ENCODE assay signal across 2 fruit fly cellular contexts in genomic region chrX:16216830-16217517, dm6.
A peak's percentile ranks its signal among the peaks of the same experiment; 100 is the strongest.
TF ChIP-seq lines count a peak whose summit lies in the region.

No protein-coding gene starts in this region.

TF ChIP-seq in whole organism, adult, 20 proteins besides CTCF, POLR2A, EP300 and RAD21 (continued from another document):
- TF ChIP-seq Mnt (GFP tag; optimal IDR thresholded peaks at IDR 0.05; lab: Kevin White, UChicago), result no peak
- TF ChIP-seq toe (GFP tag; optimal IDR thresholded peaks at IDR 0.05; lab: Kevin White, UChicago), result no peak

TF ChIP-seq in whole organism, embryonic, 481 proteins besides CTCF, POLR2A, EP300 and RAD21 (continued from another document and continues in another):
- TF ChIP-seq shn (GFP tag; optimal IDR thresholded peaks at IDR 0.05; lab: Kevin White, UChicago) (no peak), nerfin-2 (GFP tag; IDR thresholded peaks at IDR 0.05; lab: Robert Waterston, UW; ENCODE audit: partially characterized antibody) (0 out of 2 replicates have a peak, but pooled peaks have one; percentile 38), otp (GFP tag; IDR thresholded peaks at IDR 0.05; lab: Robert Waterston, UW) (no peak), hbn (GFP tag; IDR thresholded peaks at IDR 0.05; lab: Robert Waterston, UW; ENCODE audit: partially characterized antibody) (peak; percentile 45; the same call in 1 of the 2 replicates), ind (GFP tag; optimal IDR thresholded peaks at IDR 0.05; lab: Kevin White, UChicago) (no peak), ham (GFP tag; IDR thresholded peaks at IDR 0.05; lab: Robert Waterston, UW) (no peak), CG31388 (GFP tag; optimal IDR thresholded peaks at IDR 0.05; lab: Kevin White, UChicago) (no peak), CG11695 (GFP tag; IDR thresholded peaks at IDR 0.05; lab: Robert Waterston, UW) (no peak), Hr39 (optimal IDR thresholded peaks at IDR 0.05; lab: Kevin White, UChicago) (peak; percentile 76), CG10321 (GFP tag; IDR thresholded peaks at IDR 0.05; lab: Robert Waterston, UW) (peak; percentile 93), Doc2 (GFP tag; IDR thresholded peaks at IDR 0.05; lab: Robert Waterston, UW) (no peak), Hmr (GFP tag; optimal IDR thresholded peaks at IDR 0.05; lab: Kevin White, UChicago) (no peak), scrt (GFP tag; optimal IDR thresholded peaks at IDR 0.05; lab: Kevin White, UChicago) (no peak), tna (GFP tag; IDR thresholded peaks at IDR 0.05; lab: Robert Waterston, UW; ENCODE audit: partially characterized antibody) (no peak), Nf-YB (GFP tag; optimal IDR thresholded peaks at IDR 0.05; lab: Kevin White, UChicago) (peak; percentile 98), unc-4 (GFP tag; IDR thresholded peaks at IDR 0.05; lab: Robert Waterston, UW; ENCODE audit: partially characterized antibody) (no peak), CG8478 (optimal IDR thresholded peaks at IDR 0.05; lab: Kevin White, UChicago) (peak; percentile 99), Nf-YA (GFP tag; IDR thresholded peaks at IDR 0.05; lab: Robert Waterston, UW) (peak; percentile 88), zen2 (GFP tag; IDR thresholded peaks at IDR 0.05; lab: Robert Waterston, UW; ENCODE audit: partially characterized antibody) (0 out of 3 replicates have a peak, but pooled peaks have one; percentile 7), Aef1 (GFP tag; IDR thresholded peaks at IDR 0.05; lab: Robert Waterston, UW) (no peak), gcm (GFP tag; optimal IDR thresholded peaks at IDR 0.05; lab: Kevin White, UChicago) (no peak), jumu (GFP tag; optimal IDR thresholded peaks at IDR 0.05; lab: Kevin White, UChicago) (no peak), CG13296 (GFP tag; optimal IDR thresholded peaks at IDR 0.05; lab: Kevin White, UChicago) (no peak), ewg (GFP tag; optimal IDR thresholded peaks at IDR 0.05; lab: Kevin White, UChicago) (peak; percentile 22), rib (GFP tag; IDR thresholded peaks at IDR 0.05; lab: Robert Waterston, UW) (peak; percentile 31; the same call in 1 of the 2 replicates), sima (GFP tag; optimal IDR thresholded peaks at IDR 0.05; lab: Kevin White, UChicago) (no peak), CG34224 (GFP tag; IDR thresholded peaks at IDR 0.05; lab: Robert Waterston, UW; ENCODE audit: partially characterized antibody) (peak; percentile 44; the same call in 2 of the 3 replicates), CG15696 (tag; optimal IDR thresholded peaks at IDR 0.05; lab: Kevin White, UChicago) (no peak), CG8944 (GFP tag; optimal IDR thresholded peaks at IDR 0.05; lab: Kevin White, UChicago) (no peak), so (GFP tag; IDR thresholded peaks at IDR 0.05; lab: Robert Waterston, UW) (no peak), CG32532 (GFP tag; IDR thresholded peaks at IDR 0.05; lab: Robert Waterston, UW) (peak; percentile 60), CoRest (tag; optimal IDR thresholded peaks at IDR 0.05; lab: Kevin White, UChicago) (peak; percentile 17), CG17829 (tag; optimal IDR thresholded peaks at IDR 0.05; lab: Kevin White, UChicago) (no peak), CG18599 (GFP tag; optimal IDR thresholded peaks at IDR 0.05; lab: Kevin White, UChicago) (no peak), CG12155 (GFP tag; optimal IDR thresholded peaks at IDR 0.05; lab: Kevin White, UChicago) (peak; percentile 47), CG6254 (GFP tag; optimal IDR thresholded peaks at IDR 0.05; lab: Kevin White, UChicago) (no peak), Hr51 (GFP tag; optimal IDR thresholded peaks at IDR 0.05; lab: Kevin White, UChicago) (no peak), chn (GFP tag; optimal IDR thresholded peaks at IDR 0.05; lab: Kevin White, UChicago) (peak; percentile 57), stc (GFP tag; IDR thresholded peaks at IDR 0.05; lab: Robert Waterston, UW) (peak; percentile 18; the same call in 1 of the 2 replicates), CG4424 (GFP tag; optimal IDR thresholded peaks at IDR 0.05; lab: Kevin White, UChicago) (no peak), CG15073 (GFP tag; optimal IDR thresholded peaks at IDR 0.05; lab: Kevin White, UChicago) (no peak), D19B (GFP tag; optimal IDR thresholded peaks at IDR 0.05; lab: Kevin White, UChicago) (no peak), gsb-n (tag; optimal IDR thresholded peaks at IDR 0.05; lab: Kevin White, UChicago) (no peak), Eip74EF (GFP tag; optimal IDR thresholded peaks at IDR 0.05; lab: Kevin White, UChicago) (peak in 1 of 2 experiments; percentile 58), Poxn (GFP tag; IDR thresholded peaks at IDR 0.05; lab: Robert Waterston, UW) (no peak), CG18764 (GFP tag; optimal IDR thresholded peaks at IDR 0.05; lab: Kevin White, UChicago) (no peak), CG17328 (GFP tag; IDR thresholded peaks at IDR 0.05; lab: Robert Waterston, UW) (no peak), ken (GFP tag; IDR thresholded peaks at IDR 0.05; lab: Robert Waterston, UW) (no peak), hth (optimal IDR thresholded peaks at IDR 0.05; lab: Kevin White, UChicago) (no peak), B-H1 (GFP tag; IDR thresholded peaks at IDR 0.05; lab: Robert Waterston, UW) (no peak), pnt (GFP tag; optimal IDR thresholded peaks at IDR 0.05; lab: Kevin White, UChicago) (no peak), knrl (GFP tag; IDR thresholded peaks at IDR 0.05; lab: Robert Waterston, UW; ENCODE audit: partially characterized antibody) (peak; percentile 42; the same call in 1 of the 3 replicates), vfl (GFP tag; optimal IDR thresholded peaks at IDR 0.05; lab: Kevin White, UChicago) (no peak), ttk (GFP tag; IDR thresholded peaks at IDR 0.05; lab: Robert Waterston, UW) (no peak), gfzf (GFP tag; optimal IDR thresholded peaks at IDR 0.05; lab: Kevin White, UChicago) (no peak), org-1 (GFP tag; optimal IDR thresholded peaks at IDR 0.05; lab: Kevin White, UChicago) (no peak), mam (GFP tag; optimal IDR thresholded peaks at IDR 0.05; lab: Kevin White, UChicago) (no peak), CG12104 (GFP tag; optimal IDR thresholded peaks at IDR 0.05; lab: Kevin White, UChicago) (no peak), vnd (GFP tag; IDR thresholded peaks at IDR 0.05; lab: Robert Waterston, UW; ENCODE audit: partially characterized antibody) (no peak), sens-2 (GFP tag; IDR thresholded peaks at IDR 0.05; lab: Robert Waterston, UW) (no peak), CG16813 (GFP tag; IDR thresholded peaks at IDR 0.05; lab: Robert Waterston, UW; ENCODE audit: partially characterized antibody) (no peak), twi (tag; optimal IDR thresholded peaks at IDR 0.05; lab: Kevin White, UChicago) (peak; percentile 14), lmd (GFP tag; IDR thresholded peaks at IDR 0.05; lab: Robert Waterston, UW) (no peak), zfh2 (GFP tag; optimal IDR thresholded peaks at IDR 0.05; lab: Kevin White, UChicago) (no peak), CG10209 (GFP tag; optimal IDR thresholded peaks at IDR 0.05; lab: Kevin White, UChicago) (peak; percentile 47), Xbp1 (GFP tag; optimal IDR thresholded peaks at IDR 0.05; lab: Kevin White, UChicago) (no peak), CG10543 (GFP tag; optimal IDR thresholded peaks at IDR 0.05; lab: Kevin White, UChicago) (peak; percentile 47), lab (GFP tag; optimal IDR thresholded peaks at IDR 0.05; lab: Kevin White, UChicago) (no peak), inv (GFP tag; IDR thresholded peaks at IDR 0.05; lab: Robert Waterston, UW; ENCODE audit: partially characterized antibody) (no peak; the same call in 1 of the 2 replicates), zen (tag; optimal IDR thresholded peaks at IDR 0.05; lab: Kevin White, UChicago) (peak; percentile 61), Nf-YC (tag; optimal IDR thresholded peaks at IDR 0.05; lab: Kevin White, UChicago) (peak; percentile 98), CG6854 (GFP tag; optimal IDR thresholded peaks at IDR 0.05; lab: Kevin White, UChicago) (no peak), CG6654 (GFP tag; optimal IDR thresholded peaks at IDR 0.05; lab: Kevin White, UChicago) (no peak), CG7556 (GFP tag; optimal IDR thresholded peaks at IDR 0.05; lab: Kevin White, UChicago) (no peak), Atf6 (GFP tag; IDR thresholded peaks at IDR 0.05; lab: Robert Waterston, UW) (no peak), pum (GFP tag; optimal IDR thresholded peaks at IDR 0.05; lab: Kevin White, UChicago) (no peak), bigmax (GFP tag; optimal IDR thresholded peaks at IDR 0.05; lab: Kevin White, UChicago) (no peak), gce (GFP tag; IDR thresholded peaks at IDR 0.05; lab: Robert Waterston, UW) (no peak), CG8765 (GFP tag; IDR thresholded peaks at IDR 0.05; lab: Robert Waterston, UW) (0 out of 2 replicates have a peak, but pooled peaks have one; percentile 54), odd (GFP tag; optimal IDR thresholded peaks at IDR 0.05; lab: Kevin White, UChicago) (no peak), vvl (GFP tag; IDR thresholded peaks at IDR 0.05; lab: Robert Waterston, UW) (0 out of 2 replicates have a peak, but pooled peaks have one; percentile 11), CG11456 (GFP tag; IDR thresholded peaks at IDR 0.05; lab: Robert Waterston, UW) (no peak), dmrt99B (tag; optimal IDR thresholded peaks at IDR 0.05; lab: Kevin White, UChicago) (no peak), Adf1 (GFP tag; IDR thresholded peaks at IDR 0.05; lab: Robert Waterston, UW) (peak; percentile 86), CG10366 (GFP tag; IDR thresholded peaks at IDR 0.05; lab: Robert Waterston, UW) (no peak), CG3838 (GFP tag; optimal IDR thresholded peaks at IDR 0.05; lab: Kevin White, UChicago) (no peak), fd102C (GFP tag; optimal IDR thresholded peaks at IDR 0.05; lab: Kevin White, UChicago) (no peak), Elba2 (GFP tag; optimal IDR thresholded peaks at IDR 0.05; lab: Kevin White, UChicago) (no peak), Gug (GFP tag; IDR thresholded peaks at IDR 0.05; lab: Robert Waterston, UW) (no peak), CG2120 (GFP tag; optimal IDR thresholded peaks at IDR 0.05; lab: Kevin White, UChicago) (no peak), CG6175 (GFP tag; IDR thresholded peaks at IDR 0.05; lab: Robert Waterston, UW) (peak; percentile 28; the same call in 1 of the 3 replicates), Sry-δ (GFP tag; optimal IDR thresholded peaks at IDR 0.05; lab: Kevin White, UChicago) (no peak), CG9437 (GFP tag; optimal IDR thresholded peaks at IDR 0.05; lab: Kevin White, UChicago) (no peak), MBD-R2 (GFP tag; IDR thresholded peaks at IDR 0.05; lab: Robert Waterston, UW) (no peak), sim (GFP tag; IDR thresholded peaks at IDR 0.05; lab: Robert Waterston, UW) (no peak), Scr (GFP tag; IDR thresholded peaks at IDR 0.05; lab: Robert Waterston, UW; ENCODE audit: partially characterized antibody) (peak; percentile 13; the same call in 1 of the 2 replicates), CG10959 (GFP tag; IDR thresholded peaks at IDR 0.05; lab: Robert Waterston, UW) (no peak), CG14050 (GFP tag; IDR thresholded peaks at IDR 0.05; lab: Robert Waterston, UW) (no peak), sob (GFP tag; IDR thresholded peaks at IDR 0.05; lab: Robert Waterston, UW) (peak; percentile 30; the same call in 1 of the 2 replicates), CG8290 (GFP tag; optimal IDR thresholded peaks at IDR 0.05; lab: Kevin White, UChicago) (no peak), CG8290 (tag; optimal IDR thresholded peaks at IDR 0.05; lab: Kevin White, UChicago) (peak in 1 of 2 experiments; percentile 0), CG30431 (GFP tag; optimal IDR thresholded peaks at IDR 0.05; lab: Kevin White, UChicago) (no peak), CG3065 (GFP tag; optimal IDR thresholded peaks at IDR 0.05; lab: Kevin White, UChicago) (no peak), E2f2 (GFP tag; IDR thresholded peaks at IDR 0.05; lab: Robert Waterston, UW) (no peak), CG1602 (GFP tag; optimal IDR thresholded peaks at IDR 0.05; lab: Kevin White, UChicago) (no peak), CG11504 (tag; optimal IDR thresholded peaks at IDR 0.05; lab: Kevin White, UChicago) (no peak), pb (GFP tag; optimal IDR thresholded peaks at IDR 0.05; lab: Kevin White, UChicago) (no peak), Sry-β (GFP tag; optimal IDR thresholded peaks at IDR 0.05; lab: Kevin White, UChicago) (no peak), CG15269 (tag; optimal IDR thresholded peaks at IDR 0.05; lab: Kevin White, UChicago) (no peak), CG15601 (tag; optimal IDR thresholded peaks at IDR 0.05; lab: Kevin White, UChicago) (no peak), CG9932 (GFP tag; IDR thresholded peaks at IDR 0.05; lab: Robert Waterston, UW) (no peak), Dll (GFP tag; IDR thresholded peaks at IDR 0.05; lab: Robert Waterston, UW; ENCODE audit: partially characterized antibody) (0 out of 4 replicates have a peak, but pooled peaks have one; percentile 12), sr (GFP tag; IDR thresholded peaks at IDR 0.05; lab: Robert Waterston, UW) (no peak), BEAF-32 (GFP tag; optimal IDR thresholded peaks at IDR 0.05; lab: Kevin White, UChicago) (no peak), CG15479 (GFP tag; optimal IDR thresholded peaks at IDR 0.05; lab: Kevin White, UChicago) (peak; percentile 5), CG13424 (tag; optimal IDR thresholded peaks at IDR 0.05; lab: Kevin White, UChicago) (no peak), Hey (tag; optimal IDR thresholded peaks at IDR 0.05; lab: Kevin White, UChicago) (no peak), CG6791 (GFP tag; IDR thresholded peaks at IDR 0.05; lab: Robert Waterston, UW; ENCODE audit: partially characterized antibody) (0 out of 3 replicates have a peak, but pooled peaks have one; percentile 27), da (GFP tag; optimal IDR thresholded peaks at IDR 0.05; lab: Kevin White, UChicago) (no peak), Trl (optimal IDR thresholded peaks at IDR 0.05; lab: Kevin White, UChicago) (peak; percentile 92 to 98), Trl (GFP tag; optimal IDR thresholded peaks at IDR 0.05; lab: Kevin White, UChicago) (no peak), CG14014 (GFP tag; IDR thresholded peaks at IDR 0.05; lab: Robert Waterston, UW) (no peak), sens (GFP tag; lab: Kevin White, UChicago) (peak; percentile 78), Ada2b (GFP tag; IDR thresholded peaks at IDR 0.05; lab: Robert Waterston, UW) (no peak), CG12942 (GFP tag; optimal IDR thresholded peaks at IDR 0.05; lab: Kevin White, UChicago) (no peak), wor (GFP tag; IDR thresholded peaks at IDR 0.05; lab: Robert Waterston, UW) (no peak), NK7.1 (GFP tag; optimal IDR thresholded peaks at IDR 0.05; lab: Kevin White, UChicago) (no peak), cwo (GFP tag; optimal IDR thresholded peaks at IDR 0.05; lab: Kevin White, UChicago) (no peak), CrebB (tag; optimal IDR thresholded peaks at IDR 0.05; lab: Kevin White, UChicago) (no peak), jigr1 (GFP tag; IDR thresholded peaks at IDR 0.05; lab: Robert Waterston, UW) (no peak), sqz (GFP tag; optimal IDR thresholded peaks at IDR 0.05; lab: Kevin White, UChicago) (peak; percentile 29)
